Worm (Caenorhabditis elegans) whole organism, L2 larva: ENCODE measurements around the gene T01D3.6.

Source experiments
- ceh-82 ChIP-seq: fragments of 150-350 bp; optimal IDR thresholded peaks from 2 replicates; lab custom pipeline; 2014; ENCODE audit warnings: missing biosample characterization, missing genetic modification characterization
- elt-3 ChIP-seq: sonication (generic microtip); optimal IDR thresholded peaks from 2 replicates; lab custom pipeline; 2017; ENCODE audit warnings: missing biosample characterization, missing genetic modification characterization
- lsy-2 ChIP-seq, 2 experiments: fragments of 150-350 bp in 1 of 2; sonication (generic microtip) in 1 of 2; optimal IDR thresholded peaks; 2 replicates each; lab custom pipeline; 2014 to 2017; ENCODE audit warnings: missing biosample characterization in 2 of 2, missing genetic modification characterization in 2 of 2
- nhr-237 ChIP-seq: fragments of 150-350 bp; optimal IDR thresholded peaks from 2 replicates; lab custom pipeline; 2014; ENCODE audit warnings: missing biosample characterization, missing genetic modification characterization
- skn-1 ChIP-seq: sonication (generic microtip); optimal IDR thresholded peaks from 2 replicates; lab custom pipeline; 2017; ENCODE audit warnings: missing biosample characterization, missing genetic modification characterization
- snpc-4 ChIP-seq: fragments of 150-350 bp; optimal IDR thresholded peaks from 2 replicates; lab custom pipeline; 2014; ENCODE audit warnings: missing biosample characterization, missing genetic modification characterization

ce11 chrV:13724781-13725180 is 8.2 kb downstream of the T01D3.6 start, which contains the start of gene F35E12.2:
- TF ChIP-seq skn-1 (tag; lab: Kevin White, UChicago) (no peak), lsy-2 (tag; optimal IDR thresholded peaks at IDR 0.05; lab: Kevin White, UChicago) (no peak), ceh-82 (tag; lab: Kevin White, UChicago) (no peak), elt-3 (tag; lab: Kevin White, UChicago) (no peak), nhr-237 (tag; lab: Kevin White, UChicago) (no peak), snpc-4 (tag; lab: Kevin White, UChicago) (no peak)
